Fruit fly (Drosophila melanogaster): ENCODE data around the gene btd.

The btd gene

DNA sequence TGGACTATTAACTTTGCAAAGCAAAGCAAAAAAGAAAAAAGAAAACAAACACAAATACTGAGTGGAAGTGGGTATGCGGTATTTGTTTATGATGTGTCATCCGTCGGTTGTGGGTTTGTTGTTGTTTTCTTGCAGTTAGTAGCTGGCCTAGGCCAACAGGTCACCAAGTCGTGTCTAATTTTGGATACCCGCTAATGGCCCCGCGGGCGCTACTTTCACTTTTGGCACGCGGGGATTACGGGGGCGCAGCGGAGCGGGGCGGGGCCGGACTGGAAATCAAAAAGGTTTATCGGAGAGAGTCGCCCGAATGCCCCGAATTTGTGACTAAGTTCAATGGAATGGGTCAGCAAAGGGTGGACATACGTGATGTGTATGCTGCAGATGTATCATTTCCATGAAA lies 46.9 kb upstream of the btd start:
- no peak for TF ChIP-seq Rel (GFP tag; optimal IDR thresholded peaks at IDR 0.05)
- TF ChIP-seq Rel (tag; optimal IDR thresholded peaks at IDR 0.05): no peak
- no peak for TF ChIP-seq Dfd (GFP tag; optimal IDR thresholded peaks at IDR 0.05)
- TF ChIP-seq Hr78 (GFP tag; optimal IDR thresholded peaks at IDR 0.05): no peak
- TF ChIP-seq foxo (GFP tag; optimal IDR thresholded peaks at IDR 0.05): no peak
- TF ChIP-seq psq (GFP tag; optimal IDR thresholded peaks at IDR 0.05): no peak
- TF ChIP-seq sage (GFP tag; optimal IDR thresholded peaks at IDR 0.05): no peak
- no peak for TF ChIP-seq Hr83 (GFP tag; optimal IDR thresholded peaks at IDR 0.05; ENCODE audit: poor library complexity, severe bottlenecking)
- TF ChIP-seq fru (GFP tag; optimal IDR thresholded peaks at IDR 0.05): no peak
- no peak for TF ChIP-seq Dif (GFP tag; optimal IDR thresholded peaks at IDR 0.05; ENCODE audit: partially characterized antibody)
- no peak for TF ChIP-seq Mio (GFP tag; optimal IDR thresholded peaks at IDR 0.05)
- no peak for TF ChIP-seq dmrt93B (GFP tag; optimal IDR thresholded peaks at IDR 0.05)
- TF ChIP-seq rgr (GFP tag; optimal IDR thresholded peaks at IDR 0.05): no peak
- no peak for TF ChIP-seq br (GFP tag; optimal IDR thresholded peaks at IDR 0.05)
- no peak for TF ChIP-seq dsf (GFP tag; optimal IDR thresholded peaks at IDR 0.05; ENCODE audit: borderline replicate concordance)
- no peak for TF ChIP-seq pan (optimal IDR thresholded peaks at IDR 0.05)
- TF ChIP-seq ey (GFP tag; optimal IDR thresholded peaks at IDR 0.05): no peak
- TF ChIP-seq GATAd (GFP tag; optimal IDR thresholded peaks at IDR 0.05): no peak
- TF ChIP-seq CG9705 (GFP tag; optimal IDR thresholded peaks at IDR 0.05): no peak
- no peak for TF ChIP-seq Jra (GFP tag; optimal IDR thresholded peaks at IDR 0.05)

DNA sequence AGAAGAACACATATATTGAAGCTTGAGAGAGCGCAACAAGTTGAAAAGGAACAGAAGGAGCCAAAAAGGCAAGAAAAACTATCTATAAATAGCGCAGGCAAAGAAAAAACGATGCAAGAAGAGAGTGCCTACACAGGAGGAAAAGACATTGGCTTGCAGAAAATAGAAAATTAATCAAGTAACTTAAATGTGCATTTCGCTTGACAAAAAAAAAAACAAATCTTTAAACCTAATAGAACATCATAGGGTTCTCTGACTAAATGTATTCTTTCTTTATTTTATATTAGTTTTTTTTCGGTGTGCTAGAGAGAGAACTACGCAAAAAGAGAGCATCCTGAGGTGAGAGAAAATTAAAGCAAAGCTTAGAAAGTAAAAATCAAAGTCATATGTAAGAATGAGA lies 43.9 kb upstream of the btd start:
- no peak for TF ChIP-seq Jra (GFP tag; optimal IDR thresholded peaks at IDR 0.05)
- no peak for TF ChIP-seq HLH106 (tag; optimal IDR thresholded peaks at IDR 0.05)
- no peak for TF ChIP-seq brk (GFP tag; optimal IDR thresholded peaks at IDR 0.05)
- TF ChIP-seq Sp1 (GFP tag; optimal IDR thresholded peaks at IDR 0.05): no peak
- TF ChIP-seq Hr78 (GFP tag; optimal IDR thresholded peaks at IDR 0.05): no peak
- TF ChIP-seq CrebA (GFP tag; optimal IDR thresholded peaks at IDR 0.05; ENCODE audit: borderline replicate concordance): no peak
- no peak for TF ChIP-seq psq (GFP tag; optimal IDR thresholded peaks at IDR 0.05)
- peak; percentile 18 for TF ChIP-seq fru (GFP tag; optimal IDR thresholded peaks at IDR 0.05)
- TF ChIP-seq ey (GFP tag; optimal IDR thresholded peaks at IDR 0.05): peak; percentile 44
- peak in 1 of 2 experiments; percentile 3 for TF ChIP-seq foxo (GFP tag; optimal IDR thresholded peaks at IDR 0.05)

DNA sequence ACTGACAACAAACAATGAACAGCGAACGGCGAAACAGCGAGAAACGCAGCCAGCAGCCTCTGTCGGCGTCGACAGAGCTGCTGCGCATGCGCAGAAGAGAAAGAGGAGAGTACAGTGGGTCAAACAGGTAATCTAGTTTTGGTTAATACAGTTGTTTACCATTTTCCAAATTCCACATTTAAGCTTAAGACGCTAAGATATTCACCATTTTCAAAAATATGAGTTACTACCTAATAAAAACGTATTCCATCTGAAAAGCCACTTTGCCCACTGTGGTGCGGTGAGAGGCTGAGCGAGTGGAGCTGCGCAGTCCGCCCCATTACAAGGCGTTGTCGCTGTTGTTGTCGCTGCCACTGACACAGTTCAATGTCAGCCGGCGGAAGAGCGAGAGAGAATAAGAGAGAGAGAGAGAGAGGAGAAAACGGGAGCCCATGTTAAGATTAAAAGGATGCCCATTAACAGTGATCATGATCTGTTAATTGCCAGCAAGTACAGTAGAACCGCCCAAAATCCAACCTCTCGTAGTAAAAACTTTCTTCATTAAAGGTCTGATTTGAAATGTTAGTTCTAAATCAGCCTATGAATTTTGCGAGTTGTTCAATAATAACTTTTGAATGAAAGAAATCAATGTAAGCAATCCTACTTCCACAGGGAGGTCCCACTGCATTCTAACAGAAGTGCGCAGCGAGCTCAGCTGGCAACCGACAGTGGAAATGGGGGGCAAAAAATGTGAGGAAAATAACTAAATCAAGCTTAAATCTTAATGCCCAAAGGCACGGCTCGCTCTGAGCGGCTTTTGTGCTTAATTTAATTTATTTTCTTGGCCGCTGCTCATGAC lies 43.0 kb upstream of the btd start:
- peak; percentile 98 for TF ChIP-seq h (GFP tag; optimal IDR thresholded peaks at IDR 0.05)
- TF ChIP-seq pan (optimal IDR thresholded peaks at IDR 0.05): no peak
- peak; percentile 87 for TF ChIP-seq tai (GFP tag; optimal IDR thresholded peaks at IDR 0.05)
- no peak for TF ChIP-seq Dfd (GFP tag; optimal IDR thresholded peaks at IDR 0.05)
- TF ChIP-seq N (GFP tag; optimal IDR thresholded peaks at IDR 0.05): no peak
- peak; percentile 93 for TF ChIP-seq sv (GFP tag; optimal IDR thresholded peaks at IDR 0.05)
- TF ChIP-seq HLH106 (tag; optimal IDR thresholded peaks at IDR 0.05): peak; percentile 96
- TF ChIP-seq dl (GFP tag; optimal IDR thresholded peaks at IDR 0.05; ENCODE audit: insufficient read depth in 1 of 2, partially characterized antibody in 2 of 2): no peak
- TF ChIP-seq Sp1 (GFP tag; optimal IDR thresholded peaks at IDR 0.05): peak; percentile 95
- TF ChIP-seq Myc (optimal IDR thresholded peaks at IDR 0.05): no peak
- TF ChIP-seq Mio (GFP tag; optimal IDR thresholded peaks at IDR 0.05): peak; percentile 63
- peak; percentile 68 for TF ChIP-seq Hr83 (GFP tag; optimal IDR thresholded peaks at IDR 0.05; ENCODE audit: poor library complexity, severe bottlenecking)
- TF ChIP-seq rgr (GFP tag; optimal IDR thresholded peaks at IDR 0.05): peak; percentile 96
- TF ChIP-seq Abd-B (GFP tag; optimal IDR thresholded peaks at IDR 0.05): no peak
- TF ChIP-seq Hr78 (GFP tag; optimal IDR thresholded peaks at IDR 0.05): no peak
- TF ChIP-seq CG9705 (GFP tag; optimal IDR thresholded peaks at IDR 0.05): peak; percentile 71
- peak; percentile 81 for TF ChIP-seq brk (GFP tag; optimal IDR thresholded peaks at IDR 0.05)
- peak; percentile 98 for TF ChIP-seq fru (GFP tag; optimal IDR thresholded peaks at IDR 0.05)
- TF ChIP-seq OdsH (GFP tag; optimal IDR thresholded peaks at IDR 0.05): peak; percentile 94
- peak; percentile 16 for TF ChIP-seq Dif (GFP tag; optimal IDR thresholded peaks at IDR 0.05; ENCODE audit: partially characterized antibody)
- peak; percentile 94 for TF ChIP-seq dmrt93B (GFP tag; optimal IDR thresholded peaks at IDR 0.05)
- peak; percentile 97 for TF ChIP-seq ey (GFP tag; optimal IDR thresholded peaks at IDR 0.05)
- no peak for TF ChIP-seq Vsx2 (GFP tag; optimal IDR thresholded peaks at IDR 0.05; ENCODE audit: partially characterized antibody)
- peak; percentile 79 for TF ChIP-seq GATAd (GFP tag; optimal IDR thresholded peaks at IDR 0.05)
- peak; percentile 95 for TF ChIP-seq psq (GFP tag; optimal IDR thresholded peaks at IDR 0.05)
- peak; percentile 96 for TF ChIP-seq br (GFP tag; optimal IDR thresholded peaks at IDR 0.05)
- TF ChIP-seq Jra (GFP tag; optimal IDR thresholded peaks at IDR 0.05): peak; percentile 90
- TF ChIP-seq CrebA (GFP tag; optimal IDR thresholded peaks at IDR 0.05; ENCODE audit: borderline replicate concordance): peak; percentile 15
- peak; percentile 68 for TF ChIP-seq dsf (GFP tag; optimal IDR thresholded peaks at IDR 0.05; ENCODE audit: borderline replicate concordance)
- no peak for TF ChIP-seq usp (GFP tag; optimal IDR thresholded peaks at IDR 0.05)
- TF ChIP-seq sage (GFP tag; optimal IDR thresholded peaks at IDR 0.05): peak; percentile 93
- peak; percentile 94 for TF ChIP-seq Hnf4 (GFP tag; optimal IDR thresholded peaks at IDR 0.05)
- TF ChIP-seq lola (GFP tag; optimal IDR thresholded peaks at IDR 0.05): no peak
- TF ChIP-seq woc (GFP tag; optimal IDR thresholded peaks at IDR 0.05): peak; percentile 96
- no peak for TF ChIP-seq jim (GFP tag; optimal IDR thresholded peaks at IDR 0.05)
- TF ChIP-seq Rel (GFP tag; optimal IDR thresholded peaks at IDR 0.05): peak; percentile 88
- peak; percentile 72 for TF ChIP-seq Rel (tag; optimal IDR thresholded peaks at IDR 0.05)
- TF ChIP-seq foxo (GFP tag; optimal IDR thresholded peaks at IDR 0.05): peak; percentile 61 to 98
- TF ChIP-seq CG32264 (GFP tag; optimal IDR thresholded peaks at IDR 0.05): peak; percentile 91

All from whole organism, wandering third instar larva.